Worm (Caenorhabditis elegans) whole organism, L4 larva: ENCODE measurements around the gene del-6.

Experiments
- F49E8.2 ChIP-seq: sonication (generic microtip); optimal IDR thresholded peaks from 2 replicates; lab custom pipeline; 2016; ENCODE audit warnings: missing compliant biosample characterization, mild to moderate bottlenecking, missing genetic modification characterization, borderline replicate concordance
- ama-1 ChIP-seq: fragments of 150-350 bp; optimal IDR thresholded peaks from 2 replicates; lab custom pipeline; 2014; ENCODE audit warnings: inconsistent platforms, mixed read lengths
- fkh-10 ChIP-seq: fragments of 150-350 bp; optimal IDR thresholded peaks from 2 replicates; lab custom pipeline; 2014; ENCODE audit warnings: missing biosample characterization, missing genetic modification reagents, missing genetic modification characterization
- hmg-1.1 ChIP-seq: fragments of 200-800 bp; sonication (Bioruptor generic); IDR thresholded peaks from 2 replicates; pipeline ENCODE4 v1.3.6; 2022; ENCODE audit warnings: missing genetic modification reagents, missing genetic modification characterization, missing compliant biosample characterization
- mep-1 ChIP-seq: fragments of 150-350 bp; sonication (generic microtip); optimal IDR thresholded peaks from 3 replicates; lab custom pipeline; 2014; ENCODE audit warnings: missing biosample characterization, missing genetic modification characterization
- nhr-237 ChIP-seq: sonication (generic microtip); optimal IDR thresholded peaks from 2 replicates; lab custom pipeline; 2017; ENCODE audit warnings: missing biosample characterization, missing genetic modification characterization
- snpc-4 ChIP-seq: fragments of 150-350 bp; optimal IDR thresholded peaks from 2 replicates; lab custom pipeline; 2014; ENCODE audit warnings: missing biosample characterization, missing genetic modification characterization
- unc-130 ChIP-seq: sonication (generic microtip); optimal IDR thresholded peaks from 2 replicates; lab custom pipeline; 2016; ENCODE audit warnings: missing genetic modification reagents, missing genetic modification characterization, missing compliant biosample characterization
- unc-62 ChIP-seq, 3 experiments: fragments of 150-350 bp in 1 of 3; sonication (generic microtip); optimal IDR thresholded peaks in 2 of 3; peaks in 1 of 3; 1 replicate in 1 of 3; 2 replicates in 2 of 3; lab custom pipeline; 2014 to 2017; ENCODE audit warnings: missing biosample characterization in 3 of 3, missing genetic modification characterization in 3 of 3, missing genetic modification reagents in 3 of 3, missing genotype in 1 of 3
- zfp-2 ChIP-seq: sonication (generic microtip); optimal IDR thresholded peaks from 2 replicates; lab custom pipeline; 2016; ENCODE audit warnings: mild to moderate bottlenecking, missing genetic modification characterization, missing compliant biosample characterization
- zip-2 ChIP-seq: fragments of 150-350 bp; optimal IDR thresholded peaks from 2 replicates; lab custom pipeline; 2014; ENCODE audit warnings: missing biosample characterization, missing genetic modification characterization

ce11 chrV:10580638-10581037 is 7.9 kb downstream of the del-6 start:
- no peak for TF ChIP-seq zip-2 (tag; lab: Kevin White, UChicago)
- no peak for TF ChIP-seq F49E8.2 (tag; lab: Kevin White, UChicago)
- TF ChIP-seq fkh-10, result no peak
- TF ChIP-seq nhr-237 (tag; lab: Kevin White, UChicago), result no peak
- TF ChIP-seq mep-1, result no peak
- no peak for TF ChIP-seq snpc-4 (tag; lab: Kevin White, UChicago)
- TF ChIP-seq zfp-2, result no peak
- TF ChIP-seq unc-62 (GFP tag; optimal IDR thresholded peaks at IDR 0.05 in 1 of 2; lab: Kevin White, UChicago), result no peak
- no peak for TF ChIP-seq unc-62 (tag; optimal IDR thresholded peaks at IDR 0.05; lab: Kevin White, UChicago)
- TF ChIP-seq hmg-1.1 (GFP tag; lab: Robert Waterston, UW), result no peak
- TF ChIP-seq unc-130, result no peak
- TF ChIP-seq ama-1 (lab: Kevin White, UChicago), result no peak
